Fruit fly (Drosophila melanogaster): ENCODE measurements around the gene Sema1a.

Gene Sema1a

DNA sequence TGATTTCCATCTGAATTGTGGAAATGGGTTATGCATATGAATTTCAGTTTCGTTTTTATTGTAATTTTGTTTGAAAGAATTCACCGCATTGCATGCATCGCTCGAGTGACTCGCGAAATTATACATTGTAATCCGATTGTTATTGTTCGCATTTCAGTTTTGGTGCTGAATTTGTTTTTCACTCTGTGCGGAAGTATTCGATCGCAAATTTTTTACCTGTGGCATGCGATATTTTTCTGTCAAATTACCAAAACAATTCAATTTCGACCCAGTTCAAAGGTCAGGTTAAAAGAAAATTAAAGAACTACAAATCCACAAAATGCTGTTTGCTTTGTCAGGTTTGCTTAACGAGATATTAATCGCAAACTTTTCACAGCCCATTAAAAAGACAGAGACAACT, 9.2 kb upstream of the Sema1a start:
- TF ChIP-seq Doc3 (GFP tag; IDR thresholded peaks at IDR 0.05; ENCODE audit: partially characterized antibody): 0 out of 3 replicates have a peak, but pooled peaks have one; percentile 23
- no peak for TF ChIP-seq CG12299 (tag; optimal IDR thresholded peaks at IDR 0.05)
- no peak for TF ChIP-seq CG30403 (GFP tag; optimal IDR thresholded peaks at IDR 0.05)
- no peak for TF ChIP-seq Gug (GFP tag; IDR thresholded peaks at IDR 0.05)
- TF ChIP-seq CG8359 (GFP tag; optimal IDR thresholded peaks at IDR 0.05; ENCODE audit: borderline replicate concordance): no peak
- no peak for TF ChIP-seq exex (tag; optimal IDR thresholded peaks at IDR 0.05)

DNA sequence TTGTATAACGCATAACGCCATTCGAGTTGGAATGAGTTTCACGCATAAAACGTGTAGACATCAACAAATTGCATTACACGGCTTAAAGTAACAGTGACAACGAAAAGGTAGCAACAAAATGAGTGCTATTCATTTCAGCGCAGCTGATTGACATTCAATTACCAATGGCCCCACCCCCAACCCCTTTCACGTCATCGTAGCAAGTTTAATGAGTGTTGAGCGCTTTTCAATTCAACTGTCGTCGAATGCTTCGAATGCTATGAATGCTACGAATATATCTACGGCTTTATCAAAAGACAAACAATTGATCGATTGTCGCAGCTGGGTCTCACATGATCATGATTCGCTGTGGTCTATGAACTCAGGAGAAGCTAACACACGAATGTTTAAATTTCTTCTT, 8.3 kb upstream of the Sema1a start:
- no peak for TF ChIP-seq kay (GFP tag; optimal IDR thresholded peaks at IDR 0.05)
- TF ChIP-seq dati (GFP tag; IDR thresholded peaks at IDR 0.05): 0 out of 2 replicates have a peak, but pooled peaks have one; percentile 15
- TF ChIP-seq CG10147 (GFP tag; optimal IDR thresholded peaks at IDR 0.05): no peak
- TF ChIP-seq danr (GFP tag; IDR thresholded peaks at IDR 0.05): no peak
- TF ChIP-seq odd (GFP tag; optimal IDR thresholded peaks at IDR 0.05): no peak
- peak; percentile 54 for TF ChIP-seq lab (GFP tag; optimal IDR thresholded peaks at IDR 0.05)
- TF ChIP-seq Antp (GFP tag; optimal IDR thresholded peaks at IDR 0.05): no peak
- TF ChIP-seq lov (optimal IDR thresholded peaks at IDR 0.05): no peak
- TF ChIP-seq lov (GFP tag; IDR thresholded peaks at IDR 0.05): 0 out of 3 replicates have a peak, but pooled peaks have one; percentile 25
- peak; percentile 33 for TF ChIP-seq twi (tag; optimal IDR thresholded peaks at IDR 0.05)
- TF ChIP-seq dysf (GFP tag; IDR thresholded peaks at IDR 0.05): no peak
- peak; percentile 16 for TF ChIP-seq CG10431 (GFP tag; optimal IDR thresholded peaks at IDR 0.05)
- peak; percentile 16 for TF ChIP-seq kni (GFP tag; optimal IDR thresholded peaks at IDR 0.05)
- TF ChIP-seq oc (tag; optimal IDR thresholded peaks at IDR 0.05): peak; percentile 43
- peak; percentile 9 for TF ChIP-seq CG8388 (GFP tag; optimal IDR thresholded peaks at IDR 0.05)
- no peak for TF ChIP-seq nom (GFP tag; optimal IDR thresholded peaks at IDR 0.05)
- TF ChIP-seq vvl (GFP tag; IDR thresholded peaks at IDR 0.05): 0 out of 2 replicates have a peak, but pooled peaks have one; percentile 12
- peak; percentile 68 for TF ChIP-seq z (GFP tag; IDR thresholded peaks at IDR 0.05)
- no peak for TF ChIP-seq CG6813 (GFP tag; optimal IDR thresholded peaks at IDR 0.05)
- peak; percentile 58 for TF ChIP-seq sens (GFP tag)
- no peak for TF ChIP-seq yki (optimal IDR thresholded peaks at IDR 0.05)
- TF ChIP-seq CG15601 (tag; optimal IDR thresholded peaks at IDR 0.05): peak; percentile 78
- TF ChIP-seq CrebB (tag; optimal IDR thresholded peaks at IDR 0.05): no peak

DNA sequence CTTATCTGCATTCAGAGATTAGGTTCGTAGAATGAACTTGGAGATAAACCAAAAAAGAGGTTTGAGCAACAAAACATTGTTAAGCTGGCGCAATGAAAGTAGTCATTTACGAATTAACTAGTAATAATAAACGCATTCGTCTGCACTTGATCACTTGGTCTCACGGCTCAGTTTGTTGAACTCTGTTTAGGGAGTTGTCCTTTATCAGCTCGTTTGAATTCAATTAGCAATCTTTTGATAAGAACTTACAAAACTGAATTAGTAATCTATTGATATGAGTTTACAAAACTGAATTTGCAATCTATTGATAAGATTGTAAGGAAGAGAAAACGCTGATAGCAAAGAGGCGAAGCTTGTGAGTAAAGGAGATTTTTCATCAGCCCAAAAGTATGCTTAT, 7.8 kb upstream of the Sema1a start:
- TF ChIP-seq grn (GFP tag; optimal IDR thresholded peaks at IDR 0.05) (peak; percentile 3), exex (tag; optimal IDR thresholded peaks at IDR 0.05) (peak; percentile 100), GATAe (GFP tag; conservative IDR thresholded peaks at IDR 0.05) (peak; percentile 63), prd (optimal IDR thresholded peaks at IDR 0.05) (no peak), prd (GFP tag; IDR thresholded peaks at IDR 0.05) (no peak)

DNA sequence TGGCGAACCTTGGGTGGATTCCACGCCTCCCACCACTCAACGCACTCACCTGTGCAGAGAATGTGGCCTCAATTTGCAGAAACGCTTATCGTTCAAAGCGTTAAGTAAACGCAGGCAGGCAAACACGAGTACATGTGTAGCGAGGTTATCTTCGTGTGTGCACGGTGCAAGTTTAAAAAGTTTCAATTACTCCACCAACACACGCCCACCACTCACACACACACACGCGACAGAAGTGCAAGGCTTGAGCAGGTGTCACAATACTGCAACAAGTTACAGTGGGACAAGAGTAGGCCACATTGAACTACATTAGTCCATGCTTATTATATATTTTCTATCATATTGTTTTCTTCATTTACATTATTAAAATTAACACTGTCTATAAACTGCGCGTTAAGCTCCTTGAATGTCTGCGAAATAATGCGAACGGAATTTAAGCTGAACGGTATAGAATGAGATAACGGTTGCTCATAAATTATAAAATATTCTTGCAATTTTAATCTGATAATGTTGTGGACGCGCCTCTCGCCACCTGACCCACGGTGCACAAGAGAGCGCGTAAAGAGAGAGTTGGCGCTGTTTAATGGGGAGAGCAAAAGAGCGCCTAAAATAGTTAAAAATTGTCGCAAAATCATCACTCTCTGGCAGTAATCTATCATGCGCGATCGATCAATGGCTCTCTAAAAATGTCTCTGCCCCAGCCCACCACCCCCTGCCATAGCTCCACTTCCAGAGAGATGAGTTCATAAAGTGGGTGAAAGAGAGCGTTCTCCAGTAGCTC, 7.2 kb upstream of the Sema1a start:
- TF ChIP-seq Eip74EF (GFP tag; optimal IDR thresholded peaks at IDR 0.05) (peak in 1 of 2 experiments; percentile 97), cad (GFP tag; optimal IDR thresholded peaks at IDR 0.05) (no peak), dan (GFP tag; IDR thresholded peaks at IDR 0.05) (no peak), lilli (GFP tag; optimal IDR thresholded peaks at IDR 0.05) (peak; percentile 89), Atf-2 (GFP tag; optimal IDR thresholded peaks at IDR 0.05) (peak; percentile 82), Trl (optimal IDR thresholded peaks at IDR 0.05) (peak; percentile 92 to 96), Trl (GFP tag; optimal IDR thresholded peaks at IDR 0.05) (peak; percentile 82), CG11504 (tag; optimal IDR thresholded peaks at IDR 0.05) (peak; percentile 97), gce (GFP tag; IDR thresholded peaks at IDR 0.05) (peak; percentile 90), MTF-1 (GFP tag; optimal IDR thresholded peaks at IDR 0.05; ENCODE audit: borderline replicate concordance) (peak; percentile 73), psq (GFP tag; optimal IDR thresholded peaks at IDR 0.05) (peak; percentile 47), peb (GFP tag; IDR thresholded peaks at IDR 0.05) (peak; percentile 95), CrebB (tag; optimal IDR thresholded peaks at IDR 0.05) (peak; percentile 92), H15 (GFP tag; IDR thresholded peaks at IDR 0.05) (peak; percentile 94), Ada2b (GFP tag; IDR thresholded peaks at IDR 0.05) (peak; percentile 93), dm (GFP tag; optimal IDR thresholded peaks at IDR 0.05) (peak; percentile 75)

Data from whole organism, embryonic.